Worm (Caenorhabditis elegans) whole organism, early embryonic: ENCODE data around the gene bris-1.

Source experiments
- B0310.2 ChIP-seq: sonication (generic microtip); optimal IDR thresholded peaks from 2 replicates; lab custom pipeline; 2016; ENCODE audit warnings: mild to moderate bottlenecking, missing genetic modification characterization, missing compliant biosample characterization
- aly-1 ChIP-seq: sonication (generic microtip); optimal IDR thresholded peaks from 2 replicates; lab custom pipeline; 2016; ENCODE audit warnings: missing genetic modification characterization, missing compliant biosample characterization
- ama-1 ChIP-seq: fragments of 150-350 bp; optimal IDR thresholded peaks from 2 replicates; lab custom pipeline; 2014
- flt-1 ChIP-seq: fragments of 200-800 bp; sonication (Bioruptor generic); IDR thresholded peaks from 2 replicates; pipeline ENCODE4 v1.3.6; 2022; ENCODE audit warnings: missing genetic modification characterization, missing compliant biosample characterization
- hmbx-1 ChIP-seq: sonication (generic microtip); optimal IDR thresholded peaks from 2 replicates; lab custom pipeline; 2016; ENCODE audit warnings: mild to moderate bottlenecking, missing genetic modification characterization, missing compliant biosample characterization
- hnd-1 ChIP-seq: sonication (generic microtip); optimal IDR thresholded peaks from 2 replicates; lab custom pipeline; 2016; ENCODE audit warnings: missing genetic modification characterization, missing compliant biosample characterization
- pes-1 ChIP-seq: fragments of 200-800 bp; sonication (Bioruptor generic); IDR thresholded peaks from 2 replicates; pipeline ENCODE4 v1.3.6; 2022; ENCODE audit warnings: missing genetic modification reagents, missing genetic modification characterization, missing compliant biosample characterization
- scrt-1 ChIP-seq: fragments of 200-800 bp; sonication (Bioruptor generic); IDR thresholded peaks from 2 replicates; pipeline ENCODE4 v1.3.6; 2022; ENCODE audit warnings: missing genetic modification characterization, missing compliant biosample characterization

- TF ChIP-seq scrt-1 (GFP tag; lab: Robert Waterston, UW) = no peak
- no peak for TF ChIP-seq B0310.2 (tag; lab: Kevin White, UChicago)
- no peak for TF ChIP-seq aly-1 (tag; lab: Kevin White, UChicago)
- no peak for TF ChIP-seq hnd-1
- TF ChIP-seq ama-1 (lab: Kevin White, UChicago) = no peak
- no peak for TF ChIP-seq flt-1 (GFP tag; lab: Robert Waterston, UW)
- TF ChIP-seq pes-1 (GFP tag; lab: Robert Waterston, UW) = no peak
- TF ChIP-seq hmbx-1 (tag; lab: Kevin White, UChicago) = no peak
Observed at ce11 chrIV:3764012-3764549, 55.0 kb downstream of the bris-1 start.
